Fruit fly (Drosophila melanogaster) whole organism, wandering third instar larva: ENCODE data around the gene CG14543.
A peak's percentile ranks its signal among the peaks of the same experiment; 100 is the strongest.

Experiments
- Abd-B ChIP-seq: fragments of >200 bp; optimal IDR thresholded peaks from 2 replicates; lab custom pipeline; 2017; ENCODE audit warnings: missing biosample characterization, missing genetic modification characterization
- CG32264 ChIP-seq: fragments of 200-800 bp; sonication (Bioruptor generic); optimal IDR thresholded peaks from 2 replicates; lab custom pipeline; 2016; ENCODE audit warnings: missing biosample characterization, missing genetic modification characterization
- CG9705 ChIP-seq: fragments of 200-800 bp; sonication (Bioruptor generic); optimal IDR thresholded peaks from 2 replicates; lab custom pipeline; 2018; ENCODE audit warnings: missing biosample characterization, mild to moderate bottlenecking, missing genetic modification characterization
- CrebA ChIP-seq: fragments of 200-800 bp; sonication (Bioruptor generic); optimal IDR thresholded peaks from 2 replicates; lab custom pipeline; 2016; ENCODE audit warnings: missing biosample characterization, mild to moderate bottlenecking, missing genetic modification characterization, borderline replicate concordance
- Dfd ChIP-seq: fragments of >200 bp; optimal IDR thresholded peaks from 2 replicates; lab custom pipeline; 2017; ENCODE audit warnings: missing biosample characterization, missing genetic modification characterization
- Dif ChIP-seq: fragments of 200-275, 200-300 bp; sonication (Bioruptor generic); optimal IDR thresholded peaks from 2 replicates; lab custom pipeline; 2018; ENCODE audit warnings: missing biosample characterization, missing genetic modification characterization; ENCODE audit not compliant: partially characterized antibody
- GATAd ChIP-seq: sonication (Bioruptor generic); optimal IDR thresholded peaks from 2 replicates; lab custom pipeline; 2016; ENCODE audit warnings: missing biosample characterization, missing genetic modification characterization
- HLH106 ChIP-seq: fragments of 200-800 bp; optimal IDR thresholded peaks from 3 replicates; lab custom pipeline; 2019; ENCODE audit warnings: missing biosample characterization, mild to moderate bottlenecking, missing genetic modification characterization, moderate library complexity
- Hnf4 ChIP-seq: fragments of 200-800 bp; sonication (Bioruptor generic); optimal IDR thresholded peaks from 2 replicates; lab custom pipeline; 2016; ENCODE audit warnings: missing biosample characterization, mild to moderate bottlenecking, missing genetic modification characterization
- Hr78 ChIP-seq: fragments of >200 bp; optimal IDR thresholded peaks from 2 replicates; lab custom pipeline; 2017; ENCODE audit warnings: missing biosample characterization, missing genetic modification characterization
- Hr83 ChIP-seq: fragments of 200-300 bp; sonication (Bioruptor generic); optimal IDR thresholded peaks from 2 replicates; lab custom pipeline; 2016; ENCODE audit warnings: missing biosample characterization, mild to moderate bottlenecking, missing genetic modification characterization, moderate library complexity; ENCODE audit not compliant: poor library complexity, severe bottlenecking
- Jra ChIP-seq: sonication (Bioruptor generic); optimal IDR thresholded peaks from 2 replicates; lab custom pipeline; 2016; ENCODE audit warnings: missing biosample characterization, missing genetic modification characterization
- Mio ChIP-seq: sonication (Bioruptor generic); optimal IDR thresholded peaks from 2 replicates; lab custom pipeline; 2016; ENCODE audit warnings: missing biosample characterization, missing genetic modification characterization
- Myc ChIP-seq: fragments of >200 bp; optimal IDR thresholded peaks from 2 replicates; lab custom pipeline; 2017
- N ChIP-seq: fragments of >200 bp; optimal IDR thresholded peaks from 2 replicates; lab custom pipeline; 2018; ENCODE audit warnings: missing biosample characterization, missing external identifiers, missing genetic modification characterization
- OdsH ChIP-seq: fragments of 200-800 bp; sonication (Bioruptor generic); optimal IDR thresholded peaks from 2 replicates; lab custom pipeline; 2016; ENCODE audit warnings: missing biosample characterization, mild to moderate bottlenecking, missing genetic modification characterization
- Rel ChIP-seq, 2 experiments: fragments of 200-800 bp; sonication (Bioruptor generic) in 1 of 2; optimal IDR thresholded peaks; 2 replicates in 1 of 2; 3 replicates in 1 of 2; lab custom pipeline; 2016 to 2019; ENCODE audit warnings: mild to moderate bottlenecking in 2 of 2, missing biosample characterization in 2 of 2, missing genetic modification characterization in 2 of 2, moderate library complexity in 1 of 2
- Sp1 ChIP-seq: fragments of 200-800 bp; sonication (Bioruptor generic); optimal IDR thresholded peaks from 3 replicates; lab custom pipeline; 2019; ENCODE audit warnings: missing biosample characterization, mild to moderate bottlenecking, missing genetic modification characterization, moderate library complexity
- Vsx2 ChIP-seq: fragments of 200-300, 225-300 bp; sonication (Bioruptor generic); optimal IDR thresholded peaks from 2 replicates; lab custom pipeline; 2018; ENCODE audit warnings: missing biosample characterization, missing genetic modification characterization; ENCODE audit not compliant: partially characterized antibody
- br ChIP-seq: fragments of 200-800 bp; sonication (Bioruptor generic); optimal IDR thresholded peaks from 2 replicates; lab custom pipeline; 2016; ENCODE audit warnings: missing biosample characterization, missing genetic modification characterization
- brk ChIP-seq: fragments of 200-800 bp; sonication (Bioruptor generic); optimal IDR thresholded peaks from 2 replicates; lab custom pipeline; 2016; ENCODE audit warnings: missing biosample characterization, mild to moderate bottlenecking, missing genetic modification characterization
- dl ChIP-seq, 2 experiments: fragments of 175-275, 200-275 bp in 1 of 2; fragments of 200-275 bp in 1 of 2; sonication (Bioruptor generic); optimal IDR thresholded peaks; lab custom pipeline; 2018; ENCODE audit warnings: mild to moderate bottlenecking in 2 of 2, missing biosample characterization in 2 of 2, missing genetic modification characterization in 2 of 2, moderate library complexity in 2 of 2; ENCODE audit not compliant: partially characterized antibody in 2 of 2, insufficient read depth in 1 of 2
- dmrt93B ChIP-seq: fragments of 200-800 bp; sonication (Bioruptor generic); optimal IDR thresholded peaks from 2 replicates; lab custom pipeline; 2018; ENCODE audit warnings: missing biosample characterization, mild to moderate bottlenecking, missing genetic modification characterization
- dsf ChIP-seq: sonication (Bioruptor generic); optimal IDR thresholded peaks from 2 replicates; lab custom pipeline; 2016; ENCODE audit warnings: missing biosample characterization, missing genetic modification characterization, borderline replicate concordance
- ey ChIP-seq: fragments of 200-800 bp; sonication (Bioruptor generic); optimal IDR thresholded peaks from 2 replicates; lab custom pipeline; 2016; ENCODE audit warnings: missing biosample characterization, missing genetic modification characterization
- foxo ChIP-seq, 2 experiments: fragments of 200-800 bp; sonication (Bioruptor generic); optimal IDR thresholded peaks; 2 replicates in 1 of 2; 3 replicates in 1 of 2; lab custom pipeline; 2016 to 2017; ENCODE audit warnings: missing biosample characterization in 2 of 2, missing genetic modification characterization in 2 of 2
- fru ChIP-seq: fragments of 200-800 bp; sonication (Bioruptor generic); optimal IDR thresholded peaks from 3 replicates; lab custom pipeline; 2016; ENCODE audit warnings: missing biosample characterization, mild to moderate bottlenecking, missing genetic modification characterization
- h ChIP-seq: fragments of 200-800 bp; sonication (Bioruptor generic); optimal IDR thresholded peaks from 3 replicates; lab custom pipeline; 2016; ENCODE audit warnings: missing biosample characterization, mild to moderate bottlenecking, missing genetic modification characterization
- jim ChIP-seq: fragments of 175-275, 200-325 bp; sonication (Bioruptor generic); optimal IDR thresholded peaks from 2 replicates; lab custom pipeline; 2016; ENCODE audit warnings: missing biosample characterization, mild to moderate bottlenecking, missing genetic modification characterization
- lola ChIP-seq: fragments of >200 bp; optimal IDR thresholded peaks from 2 replicates; lab custom pipeline; 2017; ENCODE audit warnings: missing biosample characterization, missing genetic modification characterization
- pan ChIP-seq: fragments of >200 bp; optimal IDR thresholded peaks from 2 replicates; lab custom pipeline; 2017
- psq ChIP-seq: fragments of 200-800 bp; sonication (Bioruptor generic); optimal IDR thresholded peaks from 3 replicates; lab custom pipeline; 2017; ENCODE audit warnings: missing biosample characterization, mild to moderate bottlenecking, missing genetic modification characterization, moderate library complexity
- rgr ChIP-seq: fragments of 200-800 bp; sonication (Bioruptor generic); optimal IDR thresholded peaks from 3 replicates; lab custom pipeline; 2016; ENCODE audit warnings: missing biosample characterization, mild to moderate bottlenecking, missing genetic modification characterization
- sage ChIP-seq: fragments of 200-800 bp; sonication (Bioruptor generic); optimal IDR thresholded peaks from 2 replicates; lab custom pipeline; 2016; ENCODE audit warnings: missing biosample characterization, mild to moderate bottlenecking, missing genetic modification characterization
- sv ChIP-seq: fragments of 200-800 bp; sonication (Bioruptor generic); optimal IDR thresholded peaks from 3 replicates; lab custom pipeline; 2016; ENCODE audit warnings: missing biosample characterization, missing genetic modification characterization
- tai ChIP-seq: sonication (Bioruptor generic); optimal IDR thresholded peaks from 2 replicates; lab custom pipeline; 2016; ENCODE audit warnings: missing biosample characterization, missing genetic modification characterization
- usp ChIP-seq: fragments of >200 bp; optimal IDR thresholded peaks from 2 replicates; lab custom pipeline; 2017; ENCODE audit warnings: missing biosample characterization, missing genetic modification characterization
- woc ChIP-seq: sonication (Bioruptor generic); optimal IDR thresholded peaks from 2 replicates; lab custom pipeline; 2016; ENCODE audit warnings: missing biosample characterization, mild to moderate bottlenecking, missing genetic modification characterization

CG14543 gene

DNA sequence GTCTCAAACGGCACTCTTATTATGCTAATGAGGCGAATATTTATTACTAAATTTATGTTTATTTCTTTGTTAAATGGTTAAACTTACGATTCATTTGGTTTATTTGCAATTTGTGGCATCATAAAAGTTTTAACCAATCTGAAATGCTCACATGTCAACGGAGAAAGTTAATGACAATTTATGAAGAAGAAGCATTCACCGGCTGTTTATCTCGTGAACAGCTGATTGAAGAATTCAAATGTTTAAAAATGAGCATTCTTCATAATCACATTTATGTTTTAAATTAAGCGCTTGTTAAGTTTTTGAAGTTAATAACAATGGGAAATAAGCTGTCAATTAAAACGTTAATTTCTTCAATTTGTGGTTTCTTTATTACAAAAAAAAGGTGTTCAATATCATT lies 1.6 kb downstream of the CG14543 start, which contains the start of the genes PIG-P and Tcs6:
Gene PIG-P, minus strand, starts transcription at position 158 of the 400 bp plus-strand sequence.
Gene Tcs6, minus strand, starts transcription at position 158 of the 400 bp plus-strand sequence.
- TF ChIP-seq sage, result peak; percentile 53
- no peak for TF ChIP-seq foxo (GFP tag; optimal IDR thresholded peaks at IDR 0.05; lab: Kevin White, UChicago)
- TF ChIP-seq dsf (GFP tag; lab: Kevin White, UChicago), result peak; percentile 3
- TF ChIP-seq dmrt93B (GFP tag; lab: Kevin White, UChicago), result no peak
- TF ChIP-seq brk, result no peak
- no peak for TF ChIP-seq ey (GFP tag; lab: Kevin White, UChicago)
- TF ChIP-seq Mio (GFP tag; lab: Kevin White, UChicago), result no peak
- TF ChIP-seq Vsx2 (GFP tag; lab: Kevin White, UChicago), result no peak
- no peak for TF ChIP-seq HLH106 (tag; lab: Kevin White, UChicago)
- TF ChIP-seq Hnf4 (GFP tag; lab: Kevin White, UChicago), result no peak

DNA sequence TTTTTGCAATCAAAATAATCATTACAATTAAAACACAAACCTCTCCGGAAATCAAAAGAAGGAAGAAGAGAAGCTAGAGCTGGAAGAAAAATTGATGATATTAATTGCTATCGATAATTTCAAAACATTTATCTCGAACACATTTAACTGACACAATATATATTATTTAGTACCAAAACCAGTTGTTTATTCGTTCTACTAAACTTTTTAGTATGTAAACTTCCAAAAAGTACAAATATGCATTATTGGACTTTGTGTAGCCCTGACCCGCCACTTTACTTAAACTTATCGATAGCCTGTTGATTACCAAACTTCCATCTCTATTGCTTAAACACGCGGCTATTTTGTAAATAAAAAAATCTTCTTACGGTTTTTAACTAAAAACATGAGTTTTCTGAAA lies 2.8 kb downstream of the CG14543 start, which contains the start of the genes RpL34a and Trmt61:
Gene RpL34a, minus strand, starts transcription at position 73 of the 400 bp plus-strand sequence.
Gene Trmt61, plus strand, starts transcription at position 302 of the 400 bp plus-strand sequence.
- TF ChIP-seq ey (GFP tag; lab: Kevin White, UChicago), result peak; percentile 54
- TF ChIP-seq dl (GFP tag; optimal IDR thresholded peaks at IDR 0.05; lab: Kevin White, UChicago; ENCODE audit: insufficient read depth in 1 of 2, partially characterized antibody in 2 of 2), result no peak
- peak; percentile 85 for TF ChIP-seq rgr (GFP tag; lab: Kevin White, UChicago)
- TF ChIP-seq Mio (GFP tag; lab: Kevin White, UChicago), result no peak
- no peak for TF ChIP-seq brk
- TF ChIP-seq dsf (GFP tag; lab: Kevin White, UChicago), result peak; percentile 77
- no peak for TF ChIP-seq tai (GFP tag; lab: Kevin White, UChicago)
- TF ChIP-seq N (GFP tag; lab: Kevin White, UChicago), result no peak
- TF ChIP-seq Hr78 (GFP tag; lab: Kevin White, UChicago), result no peak
- no peak for TF ChIP-seq jim (GFP tag; lab: Kevin White, UChicago)
- no peak for TF ChIP-seq Rel (GFP tag; optimal IDR thresholded peaks at IDR 0.05; lab: Kevin White, UChicago)
- peak; percentile 65 for TF ChIP-seq Rel (tag; optimal IDR thresholded peaks at IDR 0.05; lab: Kevin White, UChicago)
- no peak for TF ChIP-seq pan (lab: Kevin White, UChicago)
- TF ChIP-seq sage, result peak; percentile 73
- TF ChIP-seq Vsx2 (GFP tag; lab: Kevin White, UChicago), result no peak
- no peak for TF ChIP-seq usp (GFP tag; lab: Kevin White, UChicago)
- peak; percentile 70 for TF ChIP-seq sv (GFP tag; lab: Kevin White, UChicago)
- peak; percentile 70 for TF ChIP-seq CG32264 (GFP tag; lab: Kevin White, UChicago)
- TF ChIP-seq Dfd, result no peak
- TF ChIP-seq Dif, result no peak
- peak; percentile 85 for TF ChIP-seq dmrt93B (GFP tag; lab: Kevin White, UChicago)
- TF ChIP-seq CrebA (GFP tag; lab: Kevin White, UChicago), result no peak
- no peak for TF ChIP-seq GATAd (GFP tag; lab: Kevin White, UChicago)
- TF ChIP-seq Hnf4 (GFP tag; lab: Kevin White, UChicago), result peak; percentile 84
- peak; percentile 82 for TF ChIP-seq HLH106 (tag; lab: Kevin White, UChicago)
- TF ChIP-seq woc (GFP tag; lab: Kevin White, UChicago), result peak; percentile 4
- peak; percentile 78 for TF ChIP-seq OdsH (GFP tag; lab: Kevin White, UChicago)
- peak; percentile 33 to 80 for TF ChIP-seq foxo (GFP tag; optimal IDR thresholded peaks at IDR 0.05; lab: Kevin White, UChicago)
- peak; percentile 78 for TF ChIP-seq br
- peak; percentile 89 for TF ChIP-seq Sp1 (GFP tag; lab: Kevin White, UChicago)
- no peak for TF ChIP-seq lola (GFP tag; lab: Kevin White, UChicago)
- TF ChIP-seq Jra (GFP tag; lab: Kevin White, UChicago), result peak; percentile 82
- TF ChIP-seq psq (GFP tag; lab: Kevin White, UChicago), result peak; percentile 49
- peak; percentile 87 for TF ChIP-seq h
- peak; percentile 25 for TF ChIP-seq Hr83 (GFP tag; lab: Kevin White, UChicago)
- peak; percentile 77 for TF ChIP-seq fru (GFP tag; lab: Kevin White, UChicago)
- peak; percentile 88 for TF ChIP-seq CG9705
- peak; percentile 42 for TF ChIP-seq Myc (lab: Kevin White, UChicago)
- no peak for TF ChIP-seq Abd-B
